Fruit fly (Drosophila melanogaster) whole organism, adult: ENCODE measurements around the gene Obp93a.

Experiments used
- CG12768 ChIP-seq: fragments of 200-800 bp; sonication (Bioruptor generic); optimal IDR thresholded peaks from 2 replicates; lab custom pipeline; 2017; ENCODE audit warnings: missing biosample characterization, missing genetic modification characterization, mild to moderate bottlenecking, moderate library complexity, missing genetic modification reagents
- CG33017 ChIP-seq: fragments of 200-800 bp; sonication (Bioruptor generic); optimal IDR thresholded peaks from 2 replicates; lab custom pipeline; 2018; ENCODE audit warnings: missing biosample characterization, mild to moderate bottlenecking, missing genetic modification characterization, moderate library complexity
- CG5204 ChIP-seq: fragments of 200-800 bp; sonication (Bioruptor generic); optimal IDR thresholded peaks from 2 replicates; lab custom pipeline; 2016; ENCODE audit warnings: missing biosample characterization, missing genetic modification characterization
- CG7101 ChIP-seq: fragments of 200-800 bp; sonication (Bioruptor generic); optimal IDR thresholded peaks from 2 replicates; lab custom pipeline; 2018; ENCODE audit warnings: missing biosample characterization, mild to moderate bottlenecking, missing genetic modification characterization, moderate library complexity
- Clk ChIP-seq: fragments of 200-800 bp; sonication (Bioruptor generic); optimal IDR thresholded peaks from 2 replicates; lab custom pipeline; 2017; ENCODE audit warnings: missing biosample characterization, missing genetic modification characterization
- Mnt ChIP-seq: fragments of 200-800 bp; sonication (Bioruptor generic); optimal IDR thresholded peaks from 2 replicates; lab custom pipeline; 2016; ENCODE audit warnings: missing biosample characterization, mild to moderate bottlenecking, missing genetic modification characterization
- cnc ChIP-seq, 2 experiments: fragments of >200 bp; optimal IDR thresholded peaks; 2 replicates each; lab custom pipeline; 2017
- ovo ChIP-seq: fragments of 200-800 bp; sonication (Bioruptor generic); optimal IDR thresholded peaks from 2 replicates; lab custom pipeline; 2016; ENCODE audit warnings: missing biosample characterization, missing genetic modification characterization
- toe ChIP-seq: fragments of 200-800 bp; sonication (Bioruptor generic); optimal IDR thresholded peaks from 2 replicates; lab custom pipeline; 2016; ENCODE audit warnings: missing biosample characterization, missing genetic modification characterization

- TF ChIP-seq ovo (GFP tag; lab: Kevin White, UChicago), result no peak
- no peak for TF ChIP-seq CG7101 (tag; lab: Kevin White, UChicago)
- TF ChIP-seq Clk, result no peak
- no peak for TF ChIP-seq CG5204
- no peak for TF ChIP-seq cnc (optimal IDR thresholded peaks at IDR 0.05; lab: Kevin White, UChicago)
- no peak for TF ChIP-seq toe (GFP tag; lab: Kevin White, UChicago)
- no peak for TF ChIP-seq CG12768
- no peak for TF ChIP-seq Mnt (GFP tag; lab: Kevin White, UChicago)
- TF ChIP-seq CG33017 (tag; lab: Kevin White, UChicago), result no peak
Measured at dm6 chr3R:21158643-21159042, 29.1 kb upstream of the Obp93a start.
